Fruit fly (Drosophila melanogaster): ENCODE results near the gene spartin.
A peak's percentile ranks its signal among the peaks of the same experiment; 100 is the strongest.

spartin gene

dm6 chr3R:4666014-4666652, 11.5 kb downstream of the spartin start:
- TF ChIP-seq Sp1 (GFP tag; optimal IDR thresholded peaks at IDR 0.05) (no peak), br (GFP tag; optimal IDR thresholded peaks at IDR 0.05) (no peak)

DNA sequence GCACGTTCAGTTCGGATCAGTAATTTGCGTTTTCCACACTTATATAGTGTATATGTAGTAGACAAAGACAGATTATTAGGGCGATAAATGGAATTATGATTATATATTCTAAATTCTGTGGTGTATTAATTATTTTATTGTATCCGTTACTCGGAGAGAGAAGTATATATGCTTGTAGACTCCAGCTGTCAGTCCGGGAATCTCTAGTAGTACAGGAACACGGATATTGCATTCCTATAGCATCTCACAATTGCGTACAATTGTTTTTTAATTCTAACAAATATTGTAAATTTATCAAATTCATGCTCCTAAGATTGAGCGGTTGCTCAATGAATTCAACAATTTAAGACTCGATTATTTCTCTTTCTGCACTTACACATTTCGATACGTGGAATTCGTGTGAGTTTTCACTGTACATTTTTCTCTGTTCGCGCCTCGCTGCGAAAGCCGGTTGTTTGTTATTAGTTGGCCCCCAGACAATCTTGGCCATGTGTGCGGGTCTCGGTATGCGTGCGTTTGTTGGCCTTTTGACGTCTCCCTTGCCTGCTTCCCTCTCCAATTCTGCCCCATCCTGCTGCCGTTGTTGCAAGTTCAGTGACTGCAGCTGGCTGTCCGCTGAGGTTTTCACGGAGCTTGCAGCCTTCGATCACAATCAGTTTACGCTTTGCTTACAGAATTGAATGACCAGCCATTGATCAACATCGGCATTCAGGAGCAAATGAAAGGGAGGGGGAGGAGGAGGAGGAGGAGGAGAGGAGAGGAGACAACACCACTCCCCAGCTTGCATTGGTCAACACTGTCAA, 13.0 kb downstream of the spartin start:
- TF ChIP-seq Vsx2 (GFP tag; optimal IDR thresholded peaks at IDR 0.05; ENCODE audit: partially characterized antibody): no peak
- no peak for TF ChIP-seq Dfd (GFP tag; optimal IDR thresholded peaks at IDR 0.05)
- TF ChIP-seq N (GFP tag; optimal IDR thresholded peaks at IDR 0.05): no peak
- peak; percentile 38 for TF ChIP-seq OdsH (GFP tag; optimal IDR thresholded peaks at IDR 0.05)
- no peak for TF ChIP-seq sv (GFP tag; optimal IDR thresholded peaks at IDR 0.05)
- peak; percentile 47 for TF ChIP-seq h (GFP tag; optimal IDR thresholded peaks at IDR 0.05)
- TF ChIP-seq Rel (GFP tag; optimal IDR thresholded peaks at IDR 0.05): no peak
- no peak for TF ChIP-seq Rel (tag; optimal IDR thresholded peaks at IDR 0.05)
- TF ChIP-seq fru (GFP tag; optimal IDR thresholded peaks at IDR 0.05): peak; percentile 43
- TF ChIP-seq rgr (GFP tag; optimal IDR thresholded peaks at IDR 0.05): peak; percentile 33
- TF ChIP-seq Jra (GFP tag; optimal IDR thresholded peaks at IDR 0.05): no peak
- TF ChIP-seq Myc (optimal IDR thresholded peaks at IDR 0.05): no peak
- TF ChIP-seq usp (GFP tag; optimal IDR thresholded peaks at IDR 0.05): no peak
- peak; percentile 35 for TF ChIP-seq Hnf4 (GFP tag; optimal IDR thresholded peaks at IDR 0.05)
- TF ChIP-seq jim (GFP tag; optimal IDR thresholded peaks at IDR 0.05): no peak
- no peak for TF ChIP-seq CrebA (GFP tag; optimal IDR thresholded peaks at IDR 0.05; ENCODE audit: borderline replicate concordance)
- no peak for TF ChIP-seq GATAd (GFP tag; optimal IDR thresholded peaks at IDR 0.05)
- TF ChIP-seq Mio (GFP tag; optimal IDR thresholded peaks at IDR 0.05): no peak
- TF ChIP-seq tai (GFP tag; optimal IDR thresholded peaks at IDR 0.05): peak; percentile 56
- no peak for TF ChIP-seq CG32264 (GFP tag; optimal IDR thresholded peaks at IDR 0.05)
- no peak for TF ChIP-seq Hr78 (GFP tag; optimal IDR thresholded peaks at IDR 0.05)
- TF ChIP-seq br (GFP tag; optimal IDR thresholded peaks at IDR 0.05): peak; percentile 38
- peak; percentile 62 for TF ChIP-seq woc (GFP tag; optimal IDR thresholded peaks at IDR 0.05)
- peak in 1 of 2 experiments; percentile 24 for TF ChIP-seq dl (GFP tag; optimal IDR thresholded peaks at IDR 0.05; ENCODE audit: insufficient read depth in 1 of 2, partially characterized antibody in 2 of 2)
- TF ChIP-seq sage (GFP tag; optimal IDR thresholded peaks at IDR 0.05): peak; percentile 0
- no peak for TF ChIP-seq brk (GFP tag; optimal IDR thresholded peaks at IDR 0.05)
- peak; percentile 15 for TF ChIP-seq CG9705 (GFP tag; optimal IDR thresholded peaks at IDR 0.05)
- peak; percentile 63 for TF ChIP-seq HLH106 (tag; optimal IDR thresholded peaks at IDR 0.05)
- TF ChIP-seq dmrt93B (GFP tag; optimal IDR thresholded peaks at IDR 0.05): peak; percentile 42
- TF ChIP-seq Abd-B (GFP tag; optimal IDR thresholded peaks at IDR 0.05): no peak
- TF ChIP-seq psq (GFP tag; optimal IDR thresholded peaks at IDR 0.05): peak; percentile 60
- no peak for TF ChIP-seq pan (optimal IDR thresholded peaks at IDR 0.05)
- TF ChIP-seq Sp1 (GFP tag; optimal IDR thresholded peaks at IDR 0.05): peak; percentile 68
- no peak for TF ChIP-seq lola (GFP tag; optimal IDR thresholded peaks at IDR 0.05)
- TF ChIP-seq Hr83 (GFP tag; optimal IDR thresholded peaks at IDR 0.05; ENCODE audit: poor library complexity, severe bottlenecking): no peak
- no peak for TF ChIP-seq Dif (GFP tag; optimal IDR thresholded peaks at IDR 0.05; ENCODE audit: partially characterized antibody)
- TF ChIP-seq foxo (GFP tag; optimal IDR thresholded peaks at IDR 0.05): peak in 1 of 2 experiments; percentile 53
- TF ChIP-seq dsf (GFP tag; optimal IDR thresholded peaks at IDR 0.05; ENCODE audit: borderline replicate concordance): no peak
- TF ChIP-seq ey (GFP tag; optimal IDR thresholded peaks at IDR 0.05): peak; percentile 60

Data from whole organism, wandering third instar larva.